Worm (Caenorhabditis elegans): ENCODE measurements around the gene eef-1G.

Gene eef-1G

ce11 chrV:10949511-10949910, 16.0 kb upstream of the eef-1G start, which contains the start of gene col-153:
Gene col-153 (plus strand): TSS chrV:10949811.
- TF ChIP-seq tab-1 (GFP tag; IDR thresholded peaks at IDR 0.05) (no peak), ztf-23 (GFP tag; IDR thresholded peaks at IDR 0.05) (no peak), med-1 (GFP tag; optimal IDR thresholded peaks at IDR 0.05; ENCODE audit: insufficient read depth) (no peak), ztf-29 (GFP tag; IDR thresholded peaks at IDR 0.05) (no peak), ref-1 (GFP tag; conservative IDR thresholded peaks at IDR 0.05) (no peak), flt-1 (GFP tag; IDR thresholded peaks at IDR 0.05) (no peak), T22C8.4 (GFP tag; IDR thresholded peaks at IDR 0.05) (no peak), cog-1 (tag; optimal IDR thresholded peaks at IDR 0.05) (no peak), klf-2 (GFP tag; conservative IDR thresholded peaks at IDR 0.05) (no peak)

- TF ChIP-seq ref-1 (GFP tag; conservative IDR thresholded peaks at IDR 0.05) (no peak), ztf-23 (GFP tag; IDR thresholded peaks at IDR 0.05) (peak; percentile 34; the same call in 1 of the 2 replicates), ztf-29 (GFP tag; IDR thresholded peaks at IDR 0.05) (no peak), tab-1 (GFP tag; IDR thresholded peaks at IDR 0.05) (no peak)
Observed at ce11 chrV:10951655-10952278, 13.8 kb upstream of the eef-1G start, which contains the start of gene F17C11.4. Gene F17C11.4 (plus strand): TSS chrV:10951860.

ce11 chrV:10953471-10954155, 11.9 kb upstream of the eef-1G start:
- TF ChIP-seq med-1 (GFP tag; optimal IDR thresholded peaks at IDR 0.05; ENCODE audit: insufficient read depth) (no peak), klf-2 (GFP tag; conservative IDR thresholded peaks at IDR 0.05) (no peak), tab-1 (GFP tag; IDR thresholded peaks at IDR 0.05) (no peak), flt-1 (GFP tag; IDR thresholded peaks at IDR 0.05) (no peak), ztf-29 (GFP tag; IDR thresholded peaks at IDR 0.05) (no peak), cog-1 (tag; optimal IDR thresholded peaks at IDR 0.05) (no peak), ztf-23 (GFP tag; IDR thresholded peaks at IDR 0.05) (no peak), T22C8.4 (GFP tag; IDR thresholded peaks at IDR 0.05) (no peak), ref-1 (GFP tag; conservative IDR thresholded peaks at IDR 0.05) (no peak)

- no peak for TF ChIP-seq ztf-23 (GFP tag; IDR thresholded peaks at IDR 0.05)
Observed at ce11 chrV:10954334-10954733, 11.2 kb upstream of the eef-1G start, which contains the start of gene clec-221. Gene clec-221 (minus strand): TSS chrV:10954434.

ce11 chrV:10954832-10955231, 10.7 kb upstream of the eef-1G start, which contains the start of gene F17C11.6:
Gene F17C11.6 (plus strand): TSS chrV:10955121.
- TF ChIP-seq tab-1 (GFP tag; IDR thresholded peaks at IDR 0.05) = no peak
- no peak for TF ChIP-seq ref-1 (GFP tag; conservative IDR thresholded peaks at IDR 0.05)
- no peak for TF ChIP-seq ztf-23 (GFP tag; IDR thresholded peaks at IDR 0.05)
- TF ChIP-seq T22C8.4 (GFP tag; IDR thresholded peaks at IDR 0.05) = no peak
- no peak for TF ChIP-seq ztf-29 (GFP tag; IDR thresholded peaks at IDR 0.05)

ce11 chrV:10955681-10956476, 9.6 kb upstream of the eef-1G start, which contains the start of gene F17C11.13:
Gene F17C11.13 (plus strand): TSS chrV:10955923.
- no peak for TF ChIP-seq cog-1 (tag; optimal IDR thresholded peaks at IDR 0.05)
- TF ChIP-seq flt-1 (GFP tag; IDR thresholded peaks at IDR 0.05) = no peak
- TF ChIP-seq T22C8.4 (GFP tag; IDR thresholded peaks at IDR 0.05) = no peak

- TF ChIP-seq flt-1 (GFP tag; IDR thresholded peaks at IDR 0.05) (no peak), T22C8.4 (GFP tag; IDR thresholded peaks at IDR 0.05) (no peak), tab-1 (GFP tag; IDR thresholded peaks at IDR 0.05) (no peak), ztf-29 (GFP tag; IDR thresholded peaks at IDR 0.05) (no peak), med-1 (GFP tag; optimal IDR thresholded peaks at IDR 0.05; ENCODE audit: insufficient read depth) (no peak), ztf-23 (GFP tag; IDR thresholded peaks at IDR 0.05) (no peak), cog-1 (tag; optimal IDR thresholded peaks at IDR 0.05) (no peak), klf-2 (GFP tag; conservative IDR thresholded peaks at IDR 0.05) (no peak), ref-1 (GFP tag; conservative IDR thresholded peaks at IDR 0.05) (no peak)
Observed at ce11 chrV:10958322-10958900, 7.1 kb upstream of the eef-1G start, which contains the start of gene pigt-1. Gene pigt-1 (minus strand): TSS chrV:10958821.

ce11 chrV:10960544-10960943, 5.0 kb upstream of the eef-1G start, which contains the start of gene vps-36:
Gene vps-36 (minus strand): TSS chrV:10960669.
- no peak for TF ChIP-seq klf-2 (GFP tag; conservative IDR thresholded peaks at IDR 0.05)
- TF ChIP-seq ztf-29 (GFP tag; IDR thresholded peaks at IDR 0.05) = no peak

- TF ChIP-seq klf-2 (GFP tag; conservative IDR thresholded peaks at IDR 0.05) = no peak
- no peak for TF ChIP-seq med-1 (GFP tag; optimal IDR thresholded peaks at IDR 0.05; ENCODE audit: insufficient read depth)
- no peak for TF ChIP-seq T22C8.4 (GFP tag; IDR thresholded peaks at IDR 0.05)
- no peak for TF ChIP-seq ztf-29 (GFP tag; IDR thresholded peaks at IDR 0.05)
- TF ChIP-seq ref-1 (GFP tag; conservative IDR thresholded peaks at IDR 0.05) = no peak
- TF ChIP-seq ztf-23 (GFP tag; IDR thresholded peaks at IDR 0.05) = peak; percentile 65
- TF ChIP-seq tab-1 (GFP tag; IDR thresholded peaks at IDR 0.05) = no peak
- TF ChIP-seq cog-1 (tag; optimal IDR thresholded peaks at IDR 0.05) = no peak
- no peak for TF ChIP-seq flt-1 (GFP tag; IDR thresholded peaks at IDR 0.05)
Observed at ce11 chrV:10961448-10961870, 4.1 kb upstream of the eef-1G start.
